Worm (Caenorhabditis elegans): ENCODE measurements around the gene fbxa-82.

- TF ChIP-seq ztf-7 (tag; optimal IDR thresholded peaks at IDR 0.05) (no peak), ces-1 (GFP tag; optimal IDR thresholded peaks at IDR 0.05) (no peak), unc-62 (GFP tag; optimal IDR thresholded peaks at IDR 0.05 in 1 of 2) (no peak), unc-62 (tag; optimal IDR thresholded peaks at IDR 0.05) (no peak), zag-1 (tag; optimal IDR thresholded peaks at IDR 0.05) (no peak), ztf-11 (tag; optimal IDR thresholded peaks at IDR 0.05) (no peak), lin-13 (GFP tag; optimal IDR thresholded peaks at IDR 0.05) (no peak), F49E8.2 (tag; optimal IDR thresholded peaks at IDR 0.05; ENCODE audit: borderline replicate concordance) (no peak)
Observed at ce11 chrV:15069435-15069985, 17.2 kb upstream of the fbxa-82 start.

Data from whole organism, L4 larva.